Fruit fly (Drosophila melanogaster) whole organism: ENCODE measurements around the gene hzg.

Experiments used
- CG8478 ChIP-seq: fragments of >200 bp; optimal IDR thresholded peaks from 2 replicates; lab custom pipeline; 2018; ENCODE audit warnings: inconsistent platforms
- Dll ChIP-seq: fragments of >200 bp; optimal IDR thresholded peaks from 2 replicates; lab custom pipeline; 2017
- EcR ChIP-seq, 2 experiments: fragments of >200 bp; optimal IDR thresholded peaks; 2 replicates each; lab custom pipeline; 2017; ENCODE audit warnings: missing biosample characterization in 2 of 2, missing genetic modification characterization in 2 of 2, missing genetic modification reagents in 2 of 2
- pan ChIP-seq: fragments of >200 bp; optimal IDR thresholded peaks from 2 replicates; lab custom pipeline; 2017
- psq ChIP-seq: fragments of >200 bp; optimal IDR thresholded peaks from 2 replicates; lab custom pipeline; 2017
- usp ChIP-seq: fragments of >200 bp; optimal IDR thresholded peaks from 2 replicates; lab custom pipeline; 2017; ENCODE audit warnings: missing biosample characterization, missing genetic modification characterization, mixed read lengths

Gene hzg

dm6 chr3L:16021064-16021683, 16.6 kb upstream of the hzg start:
- TF ChIP-seq usp (GFP tag; lab: Kevin White, UChicago) (no peak), CG8478 (lab: Kevin White, UChicago) (no peak), pan (no peak), Dll (lab: Kevin White, UChicago) (no peak), psq (no peak), EcR (GFP tag; optimal IDR thresholded peaks at IDR 0.05; lab: Kevin White, UChicago) (no peak)

- TF ChIP-seq CG8478 (lab: Kevin White, UChicago) (no peak), Dll (lab: Kevin White, UChicago) (no peak)
Measured at dm6 chr3L:16019144-16020006, 14.8 kb upstream of the hzg start.

dm6 chr3L:16018721-16019120, 14.2 kb upstream of the hzg start:
- TF ChIP-seq usp (GFP tag; lab: Kevin White, UChicago) = no peak
- no peak for TF ChIP-seq pan
- no peak for TF ChIP-seq CG8478 (lab: Kevin White, UChicago)
- no peak for TF ChIP-seq psq
- no peak for TF ChIP-seq Dll (lab: Kevin White, UChicago)
- no peak for TF ChIP-seq EcR (GFP tag; optimal IDR thresholded peaks at IDR 0.05; lab: Kevin White, UChicago)

dm6 chr3L:16018251-16018583, 13.7 kb upstream of the hzg start:
- no peak for TF ChIP-seq EcR (GFP tag; optimal IDR thresholded peaks at IDR 0.05; lab: Kevin White, UChicago)
- no peak for TF ChIP-seq pan
- TF ChIP-seq usp (GFP tag; lab: Kevin White, UChicago) = no peak
- TF ChIP-seq psq = no peak
- TF ChIP-seq Dll (lab: Kevin White, UChicago) = no peak
- no peak for TF ChIP-seq CG8478 (lab: Kevin White, UChicago)

- TF ChIP-seq EcR (GFP tag; optimal IDR thresholded peaks at IDR 0.05; lab: Kevin White, UChicago) (no peak), Dll (lab: Kevin White, UChicago) (no peak), psq (no peak), pan (no peak), usp (GFP tag; lab: Kevin White, UChicago) (no peak), CG8478 (lab: Kevin White, UChicago) (no peak)
Measured at dm6 chr3L:16017528-16018250, 13.2 kb upstream of the hzg start.

- no peak for TF ChIP-seq pan
- TF ChIP-seq Dll (lab: Kevin White, UChicago) = no peak
- no peak for TF ChIP-seq usp (GFP tag; lab: Kevin White, UChicago)
- no peak for TF ChIP-seq EcR (GFP tag; optimal IDR thresholded peaks at IDR 0.05; lab: Kevin White, UChicago)
- no peak for TF ChIP-seq psq
- TF ChIP-seq CG8478 (lab: Kevin White, UChicago) = no peak
Measured at dm6 chr3L:16016911-16017310, 12.4 kb upstream of the hzg start.

- TF ChIP-seq CG8478 (lab: Kevin White, UChicago) (no peak), EcR (GFP tag; optimal IDR thresholded peaks at IDR 0.05; lab: Kevin White, UChicago) (no peak), pan (no peak), usp (GFP tag; lab: Kevin White, UChicago) (no peak), psq (no peak), Dll (lab: Kevin White, UChicago) (no peak)
Measured at dm6 chr3L:16015765-16016760, 11.5 kb upstream of the hzg start.

dm6 chr3L:16014515-16014914, 10.0 kb upstream of the hzg start:
- TF ChIP-seq pan = no peak
- no peak for TF ChIP-seq CG8478 (lab: Kevin White, UChicago)
- no peak for TF ChIP-seq psq
- TF ChIP-seq EcR (GFP tag; optimal IDR thresholded peaks at IDR 0.05; lab: Kevin White, UChicago) = no peak

- TF ChIP-seq CG8478 (lab: Kevin White, UChicago) (no peak), Dll (lab: Kevin White, UChicago) (no peak), usp (GFP tag; lab: Kevin White, UChicago) (no peak), psq (no peak), pan (no peak), EcR (GFP tag; optimal IDR thresholded peaks at IDR 0.05; lab: Kevin White, UChicago) (no peak)
Measured at dm6 chr3L:16013198-16013982, 8.9 kb upstream of the hzg start.

dm6 chr3L:16012315-16012950, 7.9 kb upstream of the hzg start:
- TF ChIP-seq EcR (GFP tag; optimal IDR thresholded peaks at IDR 0.05; lab: Kevin White, UChicago) (no peak), pan (no peak), psq (no peak), Dll (lab: Kevin White, UChicago) (no peak), CG8478 (lab: Kevin White, UChicago) (no peak)
